Worm (Caenorhabditis elegans): Measurements from ENCODE around the gene K02D10.1.

The K02D10.1 gene

ce11 chrIII:8769253-8769652 is at the start of gene K02D10.1:
K02D10.1 (plus strand) TSS chrIII:8769536.
- TF ChIP-seq unc-62 (GFP tag; optimal IDR thresholded peaks at IDR 0.05): no peak

- TF ChIP-seq unc-62 (GFP tag; optimal IDR thresholded peaks at IDR 0.05): no peak
These were observed 49.5 kb upstream of the K02D10.1 start, which contains the start of gene hipr-1 for ce11 chrIII:8719769-8720252. hipr-1 (plus strand) TSS chrIII:8720202.

DNA sequence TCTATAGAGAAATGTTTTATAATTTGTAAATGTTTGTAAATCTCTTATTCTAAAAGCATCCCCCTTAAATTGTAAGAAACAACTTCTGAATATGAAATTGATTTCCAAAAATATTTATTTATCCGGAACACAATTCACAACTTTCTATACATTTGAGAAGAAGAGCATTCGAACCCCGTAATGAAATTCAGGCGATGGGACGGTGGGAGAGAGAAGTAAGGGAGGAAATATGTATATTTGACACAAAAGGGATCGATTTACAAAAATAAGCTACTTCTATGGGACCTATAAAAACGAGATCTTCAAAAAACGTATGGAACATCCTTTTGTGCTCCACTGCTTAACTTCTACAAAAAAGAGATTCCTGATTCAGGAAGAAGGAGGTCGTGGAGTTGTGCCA is 44.1 kb upstream of the K02D10.1 start:
- no peak for TF ChIP-seq unc-62 (GFP tag; optimal IDR thresholded peaks at IDR 0.05)

DNA sequence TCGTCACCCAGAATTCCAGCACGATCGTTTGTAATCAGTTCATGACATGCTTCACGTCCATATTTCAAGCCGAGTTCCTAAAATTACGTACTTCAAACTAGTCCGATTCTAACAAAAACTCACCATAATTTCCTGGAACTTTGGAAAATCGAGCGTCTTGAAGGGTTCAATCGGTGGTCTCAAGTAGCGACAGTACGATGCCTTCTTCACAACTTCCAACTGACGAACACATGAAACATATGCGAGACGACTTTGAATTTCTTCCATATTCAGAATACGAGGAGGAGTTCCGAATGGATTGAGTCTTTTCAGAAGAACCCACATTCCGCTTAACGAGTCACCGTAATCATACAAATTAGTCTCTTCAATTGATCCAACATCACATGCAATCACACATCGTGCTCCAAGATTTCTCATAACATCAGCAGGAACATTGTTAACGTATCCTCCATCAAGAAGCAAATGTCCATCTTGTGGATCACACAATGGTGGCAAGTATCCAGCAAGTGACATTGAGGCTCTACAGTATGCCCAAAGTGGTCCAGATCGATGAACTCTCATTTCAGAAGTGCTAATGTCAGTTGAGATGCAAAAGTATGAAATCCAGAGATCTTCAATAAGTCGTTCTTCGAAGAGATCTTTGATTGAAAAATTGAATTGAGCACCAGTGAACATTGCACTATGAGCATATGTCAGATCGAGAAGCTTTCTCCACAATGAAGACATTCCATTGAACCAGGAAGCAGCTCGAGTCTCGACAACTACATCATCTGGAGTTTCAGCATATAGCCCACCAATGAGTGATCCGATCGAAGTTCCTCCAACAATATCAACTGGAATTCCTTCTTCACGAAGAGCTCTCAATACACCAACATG is 43.1 kb upstream of the K02D10.1 start:
- TF ChIP-seq unc-62 (GFP tag; optimal IDR thresholded peaks at IDR 0.05): no peak

ce11 chrIII:8731310-8731709 is 38.0 kb upstream of the K02D10.1 start, which contains the start of gene ZK370.4:
ZK370.4 (minus strand) TSS chrIII:8731410.
- TF ChIP-seq unc-62 (GFP tag; optimal IDR thresholded peaks at IDR 0.05): no peak

DNA sequence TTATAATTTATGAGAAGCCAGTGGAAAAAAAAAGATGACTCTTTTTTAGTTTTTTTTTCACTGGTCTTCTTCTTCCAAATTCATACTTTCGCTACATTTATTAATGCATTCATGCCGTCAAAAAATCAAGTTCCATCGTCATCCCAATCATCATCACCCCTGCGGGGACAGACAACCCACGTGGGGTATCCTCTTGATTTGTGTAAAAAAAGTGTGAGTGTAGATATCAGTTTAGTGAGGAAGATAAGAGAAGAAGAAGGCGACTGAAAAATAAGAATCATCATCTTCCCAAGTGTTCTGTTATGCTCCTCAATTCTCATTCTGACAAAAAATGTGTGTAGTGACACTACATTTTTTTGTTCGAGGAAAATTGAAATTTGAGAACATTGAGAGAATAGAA is 37.4 kb upstream of the K02D10.1 start:
- no peak for TF ChIP-seq unc-62 (GFP tag; optimal IDR thresholded peaks at IDR 0.05)

DNA sequence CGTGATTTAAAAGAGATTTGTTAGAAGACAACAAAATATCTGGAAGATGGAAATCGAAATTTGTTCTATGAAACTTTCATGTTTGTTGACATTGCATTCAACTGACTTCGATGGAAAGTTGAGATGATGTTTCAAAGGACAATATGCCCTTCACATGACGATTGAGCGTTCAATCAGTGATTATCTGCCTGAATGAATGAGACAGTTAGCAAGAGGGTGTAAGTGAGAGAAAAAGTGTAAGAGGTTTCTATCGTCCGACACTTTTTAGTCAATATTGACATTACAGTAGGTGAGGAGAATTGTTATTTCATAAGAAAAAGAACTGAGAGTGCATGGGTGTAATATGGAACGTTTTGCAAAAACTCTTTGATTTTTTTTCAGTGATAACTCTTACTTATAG is 36.1 kb upstream of the K02D10.1 start:
- TF ChIP-seq unc-62 (GFP tag; optimal IDR thresholded peaks at IDR 0.05): no peak

- no peak for TF ChIP-seq unc-62 (GFP tag; optimal IDR thresholded peaks at IDR 0.05)
These were observed 35.7 kb upstream of the K02D10.1 start for ce11 chrIII:8733667-8734066.

DNA sequence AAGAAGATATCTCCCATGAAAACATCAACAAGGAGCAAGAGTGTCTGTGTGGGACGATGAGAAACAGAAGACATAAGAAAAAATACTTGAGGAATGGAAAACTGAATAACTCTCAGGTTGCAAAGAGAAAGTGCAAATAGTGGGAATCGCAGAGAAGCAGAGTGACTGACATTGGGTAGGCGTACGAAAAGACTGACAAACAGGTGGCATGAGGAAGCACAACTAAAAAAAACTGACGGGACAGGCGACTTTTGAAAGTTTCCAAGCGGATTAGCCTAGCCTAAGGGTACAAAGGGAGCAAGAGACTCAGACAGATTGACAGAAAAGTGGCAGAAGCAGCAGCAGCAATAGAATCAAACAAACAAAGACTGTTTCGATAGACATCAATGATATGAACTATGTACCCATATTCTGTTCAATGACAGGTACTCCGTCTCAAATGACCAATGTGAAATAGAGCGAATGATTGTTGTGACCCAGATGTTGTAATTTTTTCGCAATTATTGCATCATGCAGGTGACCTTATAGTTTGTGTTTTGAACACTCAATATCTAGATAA is 34.9 kb upstream of the K02D10.1 start:
- no peak for TF ChIP-seq unc-62 (GFP tag; optimal IDR thresholded peaks at IDR 0.05)

ce11 chrIII:8737391-8737790 is 31.9 kb upstream of the K02D10.1 start:
- no peak for TF ChIP-seq unc-62 (GFP tag; optimal IDR thresholded peaks at IDR 0.05)

ce11 chrIII:8738289-8738688 is 31.0 kb upstream of the K02D10.1 start:
- TF ChIP-seq unc-62 (GFP tag; optimal IDR thresholded peaks at IDR 0.05): no peak

ce11 chrIII:8739126-8739525 is 30.2 kb upstream of the K02D10.1 start:
- no peak for TF ChIP-seq unc-62 (GFP tag; optimal IDR thresholded peaks at IDR 0.05)

DNA sequence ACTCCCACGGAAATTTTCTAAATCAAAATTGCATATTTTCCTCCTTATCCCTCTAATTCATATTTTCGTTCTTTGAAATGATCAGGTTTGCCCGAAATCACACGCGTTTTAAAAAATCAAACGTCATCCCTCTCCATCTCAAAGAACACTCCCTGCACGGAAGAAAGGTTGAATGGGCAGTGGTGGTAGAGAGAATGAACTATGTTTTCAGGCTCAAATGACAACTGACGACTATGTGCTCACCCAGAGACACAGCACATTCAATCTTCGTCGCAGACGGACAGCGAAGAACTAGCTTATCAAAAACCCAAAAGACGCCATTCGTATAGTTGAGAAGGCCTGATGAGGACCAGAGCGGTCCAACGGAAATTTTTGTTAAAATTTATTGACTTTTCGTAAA is 29.6 kb upstream of the K02D10.1 start:
- TF ChIP-seq unc-62 (GFP tag; optimal IDR thresholded peaks at IDR 0.05): no peak

- no peak for TF ChIP-seq unc-62 (GFP tag; optimal IDR thresholded peaks at IDR 0.05)
These were observed 28.0 kb upstream of the K02D10.1 start, which contains the start of gene pdhk-2 for ce11 chrIII:8741276-8741860. pdhk-2 (minus strand) TSS chrIII:8741412.

- no peak for TF ChIP-seq unc-62 (GFP tag; optimal IDR thresholded peaks at IDR 0.05)
These were observed 27.4 kb upstream of the K02D10.1 start for ce11 chrIII:8741955-8742354.

DNA sequence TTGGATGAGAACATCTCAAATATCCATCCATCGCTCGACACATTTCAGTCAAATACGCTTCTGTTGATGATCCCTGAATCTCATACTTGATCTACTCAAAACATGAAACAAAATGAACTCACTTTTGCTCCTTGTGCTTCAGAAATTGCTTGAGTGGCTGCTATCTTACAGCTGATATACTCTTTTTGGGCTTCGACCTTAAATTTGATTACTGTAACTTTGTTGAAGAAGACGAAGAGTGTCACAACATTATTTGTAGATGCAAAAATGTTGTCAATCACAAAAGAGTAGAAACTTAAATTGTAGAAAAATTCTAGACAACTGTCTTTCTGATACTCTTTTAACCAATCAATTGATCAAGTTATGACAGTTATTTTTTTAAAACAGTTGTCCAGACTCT is 26.8 kb upstream of the K02D10.1 start:
- TF ChIP-seq unc-62 (GFP tag; optimal IDR thresholded peaks at IDR 0.05): no peak
